Fruit fly (Drosophila melanogaster) whole organism: ENCODE data around the gene Cat.

Experiments
- pan ChIP-seq: fragments of >200 bp; optimal IDR thresholded peaks from 2 replicates; lab custom pipeline; 2017
- psq ChIP-seq: fragments of >200 bp; optimal IDR thresholded peaks from 2 replicates; lab custom pipeline; 2017

DNA sequence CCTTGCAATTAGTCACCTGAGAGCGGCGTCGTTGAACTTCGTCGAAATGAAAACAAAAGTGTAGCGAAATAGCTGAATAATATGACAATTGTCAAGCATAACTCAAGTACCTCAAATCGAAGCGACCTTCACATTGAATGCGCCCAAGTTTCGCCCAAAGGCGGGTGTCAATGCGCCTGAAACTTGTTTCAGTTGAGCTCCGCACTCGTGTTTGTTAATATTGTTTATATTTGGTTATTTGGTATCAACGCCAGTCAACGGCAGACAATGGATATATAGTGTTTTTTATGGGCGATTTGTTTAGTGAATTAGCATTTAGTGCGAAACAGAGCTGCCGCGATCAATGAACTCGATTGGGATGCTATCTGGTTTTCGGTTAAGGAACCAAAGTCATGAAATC lies 39.5 kb downstream of the Cat start:
- TF ChIP-seq psq (lab: Kevin White, UChicago) (no peak), pan (lab: Kevin White, UChicago) (no peak)
